Worm (Caenorhabditis elegans): ENCODE measurements around the gene ZK228.3.

DNA sequence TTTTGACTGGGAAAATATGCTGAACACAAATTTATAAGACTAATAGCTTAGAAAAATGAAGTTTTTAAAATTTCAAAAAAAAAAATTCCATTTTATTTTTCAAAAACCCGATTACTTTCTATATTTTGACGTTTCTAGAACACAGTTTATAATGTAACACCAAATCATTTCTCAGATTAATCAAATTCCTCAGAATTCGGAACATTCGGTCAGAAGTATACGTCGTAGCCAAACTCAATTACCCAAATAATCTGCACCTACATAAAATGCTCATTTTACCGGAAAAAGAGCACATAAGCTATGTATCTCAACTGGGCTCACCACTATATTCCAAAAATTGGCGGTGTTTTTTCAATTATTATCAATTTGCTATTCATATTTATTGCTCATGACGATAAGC lies 40.3 kb downstream of the ZK228.3 start, which contains the start of gene srj-26:
- TF ChIP-seq him-1 (tag; optimal IDR thresholded peaks at IDR 0.05) (no peak), dao-5 (tag; optimal IDR thresholded peaks at IDR 0.05) (no peak), W03F9.2 (tag; optimal IDR thresholded peaks at IDR 0.05) (no peak)

Measured in whole organism, L4/young adult.